Fruit fly (Drosophila melanogaster) whole organism, embryonic: ENCODE measurements around the gene ppk17.
A peak's percentile ranks its signal among the peaks of the same experiment; 100 is the strongest.

Source experiments
- BEAF-32 ChIP-seq: fragments of 200-800 bp; sonication (Bioruptor generic); optimal IDR thresholded peaks from 3 replicates; lab custom pipeline; 2017; ENCODE audit warnings: missing biosample characterization, missing genetic modification characterization, mild to moderate bottlenecking, moderate library complexity, missing genetic modification reagents
- Bteb2 ChIP-seq: fragments of 200-800 bp; sonication (Bioruptor generic); optimal IDR thresholded peaks from 2 replicates; lab custom pipeline; 2016; ENCODE audit warnings: missing biosample characterization, missing genetic modification characterization
- CG10267 ChIP-seq: fragments of 200-800 bp; sonication (Bioruptor generic); optimal IDR thresholded peaks from 2 replicates; lab custom pipeline; 2018; ENCODE audit warnings: missing biosample characterization, mild to moderate bottlenecking, missing genetic modification characterization, moderate library complexity
- CG12299 ChIP-seq: fragments of 200-800 bp; sonication (Bioruptor generic); optimal IDR thresholded peaks from 2 replicates; lab custom pipeline; 2018; ENCODE audit warnings: missing biosample characterization, mild to moderate bottlenecking, missing genetic modification characterization
- CG14710 ChIP-seq: fragments of 200-800 bp; sonication (Bioruptor generic); optimal IDR thresholded peaks from 3 replicates; lab custom pipeline; 2019; ENCODE audit warnings: missing biosample characterization, mild to moderate bottlenecking, missing genetic modification characterization, moderate library complexity
- CG15696 ChIP-seq: fragments of 200-800 bp; sonication (Bioruptor generic); optimal IDR thresholded peaks from 2 replicates; lab custom pipeline; 2019; ENCODE audit warnings: missing biosample characterization, mild to moderate bottlenecking, missing genetic modification characterization, moderate library complexity
- CG2116 ChIP-seq: fragments of 200-800 bp; sonication (Bioruptor generic); optimal IDR thresholded peaks from 3 replicates; lab custom pipeline; 2018; ENCODE audit warnings: missing biosample characterization, mild to moderate bottlenecking, missing genetic modification characterization
- CG31441 ChIP-seq: fragments of 200-800 bp; sonication (Bioruptor generic); IDR thresholded peaks from 2 replicates; pipeline ENCODE4 v1.3.6; 2022; ENCODE audit warnings: missing biosample characterization, missing genetic modification characterization
- CG34224 ChIP-seq: fragments of 200-800 bp; sonication (Bioruptor generic); IDR thresholded peaks from 3 replicates; pipeline ENCODE4 v1.3.6; 2022; ENCODE audit warnings: missing biosample characterization, missing genetic modification characterization; ENCODE audit not compliant: partially characterized antibody
- CG4617 ChIP-seq: fragments of 200-800 bp; sonication (Bioruptor generic); optimal IDR thresholded peaks from 3 replicates; lab custom pipeline; 2016; ENCODE audit warnings: missing biosample characterization, missing genetic modification characterization, borderline replicate concordance
- CG7963 ChIP-seq: fragments of 200-800 bp; sonication (Bioruptor generic); IDR thresholded peaks from 3 replicates; pipeline ENCODE4 v1.3.6; 2022; ENCODE audit warnings: missing biosample characterization, missing genetic modification characterization; ENCODE audit not compliant: partially characterized antibody
- CG8388 ChIP-seq: fragments of 200-800 bp; sonication (Bioruptor generic); optimal IDR thresholded peaks from 2 replicates; lab custom pipeline; 2019; ENCODE audit warnings: missing biosample characterization, mild to moderate bottlenecking, missing genetic modification characterization, moderate library complexity
- CTCF ChIP-seq: fragments of 200-800 bp; sonication (Bioruptor generic); optimal IDR thresholded peaks from 2 replicates; lab custom pipeline; 2017; ENCODE audit warnings: missing biosample characterization, mild to moderate bottlenecking, missing genetic modification characterization, moderate library complexity
- CoRest ChIP-seq: fragments of 200-800 bp; sonication (Bioruptor generic); optimal IDR thresholded peaks from 3 replicates; lab custom pipeline; 2018; ENCODE audit warnings: missing biosample characterization, mild to moderate bottlenecking, missing genetic modification characterization, moderate library complexity
- Elba2 ChIP-seq: fragments of 200-800 bp; sonication (Bioruptor generic); optimal IDR thresholded peaks from 3 replicates; lab custom pipeline; 2016; ENCODE audit warnings: missing biosample characterization, missing genetic modification characterization
- Fer2 ChIP-seq: fragments of 200-800 bp; sonication (Bioruptor generic); optimal IDR thresholded peaks from 2 replicates; lab custom pipeline; 2018; ENCODE audit warnings: missing biosample characterization, mild to moderate bottlenecking, missing genetic modification characterization, moderate library complexity
- Hmr ChIP-seq: fragments of 200-800 bp; sonication (Bioruptor generic); optimal IDR thresholded peaks from 3 replicates; lab custom pipeline; 2017; ENCODE audit warnings: mild to moderate bottlenecking, missing biosample characterization, missing genetic modification reagents, missing genetic modification characterization
- Lhr ChIP-seq: fragments of 200-800 bp; sonication (Bioruptor generic); optimal IDR thresholded peaks from 3 replicates; lab custom pipeline; 2017; ENCODE audit warnings: mild to moderate bottlenecking, missing biosample characterization, missing genetic modification reagents, missing genetic modification characterization
- Lpt ChIP-seq: fragments of >200 bp; optimal IDR thresholded peaks from 2 replicates; lab custom pipeline; 2018; ENCODE audit warnings: missing biosample characterization, missing genetic modification characterization
- MBD-R2 ChIP-seq: fragments of 200-800 bp; sonication (Bioruptor generic); IDR thresholded peaks from 2 replicates; pipeline ENCODE4 v1.3.6; 2022; ENCODE audit warnings: missing biosample characterization, missing genetic modification characterization
- MESR4 ChIP-seq: fragments of 200-800 bp; sonication (Bioruptor generic); optimal IDR thresholded peaks from 2 replicates; lab custom pipeline; 2018; ENCODE audit warnings: missing biosample characterization, mild to moderate bottlenecking, missing genetic modification characterization, moderate library complexity
- Med ChIP-seq: fragments of 200-800 bp; sonication (Bioruptor generic); peaks from one replicate; lab custom pipeline; 2016; ENCODE audit warnings: missing biosample characterization, missing genetic modification characterization, mild to moderate bottlenecking, inconsistent platforms, moderate library complexity
- Myb ChIP-seq: fragments of 200-800 bp; sonication (Bioruptor generic); optimal IDR thresholded peaks from 2 replicates; lab custom pipeline; 2016; ENCODE audit warnings: missing biosample characterization, missing genetic modification characterization
- Oaz ChIP-seq: fragments of 200-800 bp; sonication (Bioruptor generic); IDR thresholded peaks from 2 replicates; pipeline ENCODE4 v1.3.6; 2022; ENCODE audit warnings: missing biosample characterization, missing genetic modification characterization
- Opbp ChIP-seq: fragments of 200-800 bp; sonication (Bioruptor generic); IDR thresholded peaks from 3 replicates; pipeline ENCODE4 v1.3.6; 2022; ENCODE audit warnings: missing biosample characterization, missing genetic modification characterization; ENCODE audit not compliant: partially characterized antibody
- Rfx ChIP-seq: fragments of 200-800 bp; sonication (Bioruptor generic); IDR thresholded peaks from 2 replicates; pipeline ENCODE4 v1.3.6; 2022; ENCODE audit warnings: missing biosample characterization, missing genetic modification characterization
- Spps ChIP-seq: fragments of 200-800 bp; sonication (Bioruptor generic); optimal IDR thresholded peaks from 2 replicates; lab custom pipeline; 2018; ENCODE audit warnings: missing biosample characterization, mild to moderate bottlenecking, missing genetic modification characterization
- Taf1 ChIP-seq: fragments of 200-800 bp; sonication (Bioruptor generic); IDR thresholded peaks from 2 replicates; pipeline ENCODE4 v1.3.6; 2022; ENCODE audit warnings: missing biosample characterization, missing genetic modification characterization
- YL-1 ChIP-seq: fragments of 200-800 bp; sonication (Bioruptor generic); optimal IDR thresholded peaks from 3 replicates; lab custom pipeline; 2017; ENCODE audit warnings: missing biosample characterization, mild to moderate bottlenecking, missing genetic modification characterization
- ab ChIP-seq: fragments of 200-800 bp; sonication (Bioruptor generic); optimal IDR thresholded peaks from 2 replicates; lab custom pipeline; 2016; ENCODE audit warnings: missing biosample characterization, missing genetic modification characterization
- bbx ChIP-seq: fragments of 200-800 bp; sonication (Bioruptor generic); IDR thresholded peaks from 2 replicates; pipeline ENCODE4 v1.3.6; 2022; ENCODE audit warnings: missing biosample characterization, missing genetic modification characterization; ENCODE audit not compliant: partially characterized antibody
- cas ChIP-seq: fragments of 200-800 bp; sonication (Bioruptor generic); IDR thresholded peaks from 2 replicates; pipeline ENCODE4 v1.3.6; 2022; ENCODE audit warnings: missing biosample characterization, missing genetic modification characterization
- chinmo ChIP-seq: fragments of 200-800 bp; sonication (Bioruptor generic); IDR thresholded peaks from 4 replicates; pipeline ENCODE4 v1.3.6; 2022; ENCODE audit warnings: missing biosample characterization, missing genetic modification characterization; ENCODE audit not compliant: partially characterized antibody
- ci ChIP-seq: fragments of 200-800 bp; sonication (Bioruptor generic); IDR thresholded peaks from 3 replicates; pipeline ENCODE4 v1.3.6; 2022; ENCODE audit warnings: missing biosample characterization, missing genetic modification characterization
- dmrt11E ChIP-seq: fragments of 200-800 bp; sonication (Bioruptor generic); optimal IDR thresholded peaks from 3 replicates; lab custom pipeline; 2018; ENCODE audit warnings: missing biosample characterization, mild to moderate bottlenecking, missing genetic modification characterization, moderate library complexity
- fd102C ChIP-seq: fragments of 200-800 bp; sonication (Bioruptor generic); optimal IDR thresholded peaks from 2 replicates; lab custom pipeline; 2018; ENCODE audit warnings: missing biosample characterization, mild to moderate bottlenecking, missing genetic modification characterization, moderate library complexity
- phol ChIP-seq: fragments of 200-800 bp; sonication (Bioruptor generic); optimal IDR thresholded peaks from 3 replicates; lab custom pipeline; 2018; ENCODE audit warnings: missing biosample characterization, mild to moderate bottlenecking, missing genetic modification characterization, moderate library complexity
- pzg ChIP-seq: fragments of 200-800 bp; sonication (Bioruptor generic); optimal IDR thresholded peaks from 3 replicates; lab custom pipeline; 2018; ENCODE audit warnings: missing biosample characterization, mild to moderate bottlenecking, missing genetic modification characterization, moderate library complexity
- salm ChIP-seq: fragments of 200-800 bp; sonication (Bioruptor generic); optimal IDR thresholded peaks from 2 replicates; lab custom pipeline; 2018; ENCODE audit warnings: missing biosample characterization, mild to moderate bottlenecking, missing genetic modification characterization
- sob ChIP-seq: fragments of 200-800 bp; sonication (Bioruptor generic); IDR thresholded peaks from 2 replicates; pipeline ENCODE4 v1.3.6; 2022; ENCODE audit warnings: missing biosample characterization, missing genetic modification characterization
- stwl ChIP-seq: fragments of 200-800 bp; sonication (Bioruptor generic); optimal IDR thresholded peaks from 3 replicates; lab custom pipeline; 2018; ENCODE audit warnings: missing biosample characterization, mild to moderate bottlenecking, missing genetic modification characterization, moderate library complexity
- trem ChIP-seq: fragments of 200-800 bp; optimal IDR thresholded peaks from 3 replicates; lab custom pipeline; 2019; ENCODE audit warnings: missing biosample characterization, mild to moderate bottlenecking, missing genetic modification characterization, moderate library complexity
- z ChIP-seq: fragments of 200-800 bp; sonication (Bioruptor generic); IDR thresholded peaks from 3 replicates; pipeline ENCODE4 v1.3.6; 2022; ENCODE audit warnings: missing biosample characterization, missing genetic modification characterization
- zen2 ChIP-seq: fragments of 200-800 bp; sonication (Bioruptor generic); IDR thresholded peaks from 3 replicates; pipeline ENCODE4 v1.3.6; 2022; ENCODE audit warnings: missing biosample characterization, missing genetic modification characterization; ENCODE audit not compliant: partially characterized antibody

ppk17 gene

dm6 chr2L:16738206-16738900 lies 22.0 kb downstream of the ppk17 start, which contains the start of the genes glu and ChLD3 (continued):
- TF ChIP-seq Myb (GFP tag; lab: Kevin White, UChicago): peak; percentile 98
- TF ChIP-seq CG15696 (tag; lab: Kevin White, UChicago): no peak
- TF ChIP-seq phol (tag; lab: Kevin White, UChicago): peak; percentile 28
- TF ChIP-seq stwl: peak; percentile 39
- peak; percentile 24 for TF ChIP-seq BEAF-32
- TF ChIP-seq CG12299: no peak
- peak; percentile 10; the same call in 1 of the 3 replicates for TF ChIP-seq ci (GFP tag; lab: Robert Waterston, UW)
- TF ChIP-seq zen2 (GFP tag; lab: Robert Waterston, UW): no peak
- no peak for TF ChIP-seq chinmo (GFP tag; lab: Robert Waterston, UW)
- TF ChIP-seq Oaz: no peak
- no peak for TF ChIP-seq Spps
- peak; percentile 72 for TF ChIP-seq Med (GFP tag; lab: Kevin White, UChicago)
- peak; percentile 72 for TF ChIP-seq Lhr (GFP tag; lab: Kevin White, UChicago)
- TF ChIP-seq CG7963 (GFP tag; lab: Robert Waterston, UW): 0 out of 3 replicates have a peak, but pooled peaks have one; percentile 35
- no peak for TF ChIP-seq CG8388 (GFP tag; lab: Kevin White, UChicago)
- TF ChIP-seq Opbp (GFP tag; lab: Robert Waterston, UW): 0 out of 3 replicates have a peak, but pooled peaks have one; percentile 22
- peak; percentile 100 for TF ChIP-seq trem
- TF ChIP-seq Fer2 (tag; lab: Kevin White, UChicago): no peak
- peak; percentile 38 for TF ChIP-seq CG14710 (tag; lab: Kevin White, UChicago)
- TF ChIP-seq CTCF (GFP tag; lab: Kevin White, UChicago): peak; percentile 56
- no peak for TF ChIP-seq Hmr
- TF ChIP-seq z: 0 out of 3 replicates have a peak, but pooled peaks have one; percentile 14
- no peak for TF ChIP-seq Rfx (GFP tag; lab: Robert Waterston, UW)
- peak; percentile 72 for TF ChIP-seq pzg
- peak; percentile 34 for TF ChIP-seq Elba2 (GFP tag; lab: Kevin White, UChicago)
- peak; percentile 57 for TF ChIP-seq CoRest
- TF ChIP-seq Taf1 (GFP tag; lab: Robert Waterston, UW): no peak
- no peak for TF ChIP-seq dmrt11E (tag; lab: Kevin White, UChicago)
- TF ChIP-seq bbx (GFP tag; lab: Robert Waterston, UW): no peak
- no peak for TF ChIP-seq cas (GFP tag; lab: Robert Waterston, UW)
- TF ChIP-seq YL-1 (GFP tag; lab: Kevin White, UChicago): peak; percentile 5
- TF ChIP-seq Lpt: no peak
- peak; percentile 15 for TF ChIP-seq CG2116 (GFP tag; lab: Kevin White, UChicago)
- no peak for TF ChIP-seq Bteb2 (GFP tag; lab: Kevin White, UChicago)
- TF ChIP-seq salm (tag; lab: Kevin White, UChicago): no peak

- TF ChIP-seq MBD-R2 (GFP tag; lab: Robert Waterston, UW) (peak; percentile 50), CG34224 (GFP tag; lab: Robert Waterston, UW) (0 out of 3 replicates have a peak, but pooled peaks have one; percentile 31), stwl (peak; percentile 76), CG31441 (GFP tag; lab: Robert Waterston, UW) (no peak), Med (GFP tag; lab: Kevin White, UChicago) (peak; percentile 57), fd102C (no peak), CG10267 (tag; lab: Kevin White, UChicago) (peak; percentile 67), MESR4 (GFP tag; lab: Kevin White, UChicago) (peak; percentile 68), pzg (peak; percentile 11), ab (GFP tag; lab: Kevin White, UChicago) (no peak), CG4617 (peak; percentile 67), sob (peak; percentile 10; the same call in 1 of the 2 replicates)
Observed at dm6 chr2L:16732338-16732892, 27.9 kb downstream of the ppk17 start, which contains the start of gene Nubp1. Nubp1 (plus strand) TSS chr2L:16732550.
